Worm (Caenorhabditis elegans): Measurements from ENCODE around the gene sqv-2.

Gene sqv-2

ce11 chrII:2927533-2927932 is 33.3 kb upstream of the sqv-2 start, which contains the start of the genes ZK355.3 and ZK355.8:
TSS of gene ZK355.3 (minus strand) at chrII:2927633.
TSS of gene ZK355.8 (plus strand) at chrII:2927804.
- 0 out of 2 replicates have a peak, but pooled peaks have one; percentile 36 for TF ChIP-seq sea-1 (GFP tag; conservative IDR thresholded peaks at IDR 0.05)
- TF ChIP-seq F13C5.2 (tag; optimal IDR thresholded peaks at IDR 0.05), result no peak

- TF ChIP-seq hmg-4 (GFP tag; optimal IDR thresholded peaks at IDR 0.05) (no peak), tbx-37 (GFP tag; conservative IDR thresholded peaks at IDR 0.05) (no peak), pes-1 (GFP tag; IDR thresholded peaks at IDR 0.05) (no peak), sea-1 (GFP tag; conservative IDR thresholded peaks at IDR 0.05) (no peak), tra-4 (tag; optimal IDR thresholded peaks at IDR 0.05) (no peak), hmbx-1 (tag; optimal IDR thresholded peaks at IDR 0.05) (no peak), ceh-36 (tag; optimal IDR thresholded peaks at IDR 0.05) (no peak), ets-7 (tag; optimal IDR thresholded peaks at IDR 0.05) (no peak), tbx-11 (GFP tag; IDR thresholded peaks at IDR 0.05) (no peak), F13C5.2 (tag; optimal IDR thresholded peaks at IDR 0.05) (no peak), hnd-1 (tag; optimal IDR thresholded peaks at IDR 0.05) (no peak), aly-1 (tag; optimal IDR thresholded peaks at IDR 0.05) (no peak), scrt-1 (GFP tag; IDR thresholded peaks at IDR 0.05) (no peak)
Measured at ce11 chrII:2925806-2926558, 31.8 kb upstream of the sqv-2 start.

- TF ChIP-seq ama-1 (optimal IDR thresholded peaks at IDR 0.05) (no peak), hmbx-1 (tag; optimal IDR thresholded peaks at IDR 0.05) (no peak), flt-1 (GFP tag; IDR thresholded peaks at IDR 0.05) (no peak), hnd-1 (tag; optimal IDR thresholded peaks at IDR 0.05) (no peak)
Measured at ce11 chrII:2925032-2925431, 30.8 kb upstream of the sqv-2 start.

ce11 chrII:2923617-2924016 is 29.4 kb upstream of the sqv-2 start, which contains the start of gene ZK355.2:
TSS of gene ZK355.2 (plus strand) at chrII:2923917.
- TF ChIP-seq ama-1 (optimal IDR thresholded peaks at IDR 0.05) (no peak), tra-4 (tag; optimal IDR thresholded peaks at IDR 0.05) (no peak), scrt-1 (GFP tag; IDR thresholded peaks at IDR 0.05) (no peak), pes-1 (GFP tag; IDR thresholded peaks at IDR 0.05) (no peak), ceh-36 (tag; optimal IDR thresholded peaks at IDR 0.05) (peak; percentile 15), tbx-37 (GFP tag; conservative IDR thresholded peaks at IDR 0.05) (no peak)

ce11 chrII:2922782-2923181 is 28.6 kb upstream of the sqv-2 start:
- 0 out of 2 replicates have a peak, but pooled peaks have one; percentile 29 for TF ChIP-seq pes-1 (GFP tag; IDR thresholded peaks at IDR 0.05)
- no peak for TF ChIP-seq ceh-13 (GFP tag; optimal IDR thresholded peaks at IDR 0.05)

ce11 chrII:2922359-2922758 is 28.2 kb upstream of the sqv-2 start:
- no peak for TF ChIP-seq ama-1 (optimal IDR thresholded peaks at IDR 0.05)
- no peak for TF ChIP-seq aly-1 (tag; optimal IDR thresholded peaks at IDR 0.05)
- TF ChIP-seq tbx-37 (GFP tag; conservative IDR thresholded peaks at IDR 0.05), result no peak
- TF ChIP-seq sea-1 (GFP tag; conservative IDR thresholded peaks at IDR 0.05), result no peak
- TF ChIP-seq hmg-4 (GFP tag; optimal IDR thresholded peaks at IDR 0.05), result no peak
- no peak for TF ChIP-seq hnd-1 (tag; optimal IDR thresholded peaks at IDR 0.05)
- no peak for TF ChIP-seq ets-7 (tag; optimal IDR thresholded peaks at IDR 0.05)
- TF ChIP-seq tra-4 (tag; optimal IDR thresholded peaks at IDR 0.05), result no peak
- no peak for TF ChIP-seq F13C5.2 (tag; optimal IDR thresholded peaks at IDR 0.05)
- no peak for TF ChIP-seq flt-1 (GFP tag; IDR thresholded peaks at IDR 0.05)
- no peak for TF ChIP-seq pes-1 (GFP tag; IDR thresholded peaks at IDR 0.05)
- TF ChIP-seq scrt-1 (GFP tag; IDR thresholded peaks at IDR 0.05), result no peak
- no peak for TF ChIP-seq ceh-36 (tag; optimal IDR thresholded peaks at IDR 0.05)
- no peak for TF ChIP-seq ceh-13 (GFP tag; optimal IDR thresholded peaks at IDR 0.05)

ce11 chrII:2921860-2922259 is 27.7 kb upstream of the sqv-2 start:
- TF ChIP-seq hmg-4 (GFP tag; optimal IDR thresholded peaks at IDR 0.05) (no peak), tra-4 (tag; optimal IDR thresholded peaks at IDR 0.05) (no peak), ceh-13 (GFP tag; optimal IDR thresholded peaks at IDR 0.05) (no peak), B0310.2 (tag; optimal IDR thresholded peaks at IDR 0.05) (no peak), flt-1 (GFP tag; IDR thresholded peaks at IDR 0.05) (no peak), pes-1 (GFP tag; IDR thresholded peaks at IDR 0.05) (no peak), hmbx-1 (tag; optimal IDR thresholded peaks at IDR 0.05) (no peak), aly-1 (tag; optimal IDR thresholded peaks at IDR 0.05) (no peak), ceh-36 (tag; optimal IDR thresholded peaks at IDR 0.05) (no peak), hnd-1 (tag; optimal IDR thresholded peaks at IDR 0.05) (no peak), tbx-37 (GFP tag; conservative IDR thresholded peaks at IDR 0.05) (no peak)

- TF ChIP-seq scrt-1 (GFP tag; IDR thresholded peaks at IDR 0.05) (no peak), tbx-11 (GFP tag; IDR thresholded peaks at IDR 0.05) (no peak), hmg-4 (GFP tag; optimal IDR thresholded peaks at IDR 0.05) (no peak), hnd-1 (tag; optimal IDR thresholded peaks at IDR 0.05) (no peak), tra-4 (tag; optimal IDR thresholded peaks at IDR 0.05) (no peak), flt-1 (GFP tag; IDR thresholded peaks at IDR 0.05) (no peak), B0310.2 (tag; optimal IDR thresholded peaks at IDR 0.05) (no peak), ceh-36 (tag; optimal IDR thresholded peaks at IDR 0.05) (no peak), ama-1 (optimal IDR thresholded peaks at IDR 0.05) (no peak), ceh-13 (GFP tag; optimal IDR thresholded peaks at IDR 0.05) (no peak)
Measured at ce11 chrII:2920817-2921458, 26.7 kb upstream of the sqv-2 start.
